Worm (Caenorhabditis elegans) whole organism, L2 larva: ENCODE results near the gene D1046.18.

ENCODE experiments used
- mab-5 ChIP-seq: fragments of 150-350 bp; optimal IDR thresholded peaks from 2 replicates; lab custom pipeline; 2014; ENCODE audit warnings: missing biosample characterization, missing genetic modification characterization
- nhr-237 ChIP-seq: fragments of 150-350 bp; optimal IDR thresholded peaks from 2 replicates; lab custom pipeline; 2014; ENCODE audit warnings: missing biosample characterization, missing genetic modification characterization
- snpc-4 ChIP-seq: fragments of 150-350 bp; optimal IDR thresholded peaks from 2 replicates; lab custom pipeline; 2014; ENCODE audit warnings: missing biosample characterization, missing genetic modification characterization

ce11 chrIV:8881181-8881580, 48.9 kb upstream of the D1046.18 start, which contains the start of gene C09G9.8:
- TF ChIP-seq mab-5 (no peak), snpc-4 (tag; lab: Kevin White, UChicago) (no peak), nhr-237 (tag; lab: Kevin White, UChicago) (no peak)
